Worm (Caenorhabditis elegans): ENCODE data around the gene zmp-1.

DNA sequence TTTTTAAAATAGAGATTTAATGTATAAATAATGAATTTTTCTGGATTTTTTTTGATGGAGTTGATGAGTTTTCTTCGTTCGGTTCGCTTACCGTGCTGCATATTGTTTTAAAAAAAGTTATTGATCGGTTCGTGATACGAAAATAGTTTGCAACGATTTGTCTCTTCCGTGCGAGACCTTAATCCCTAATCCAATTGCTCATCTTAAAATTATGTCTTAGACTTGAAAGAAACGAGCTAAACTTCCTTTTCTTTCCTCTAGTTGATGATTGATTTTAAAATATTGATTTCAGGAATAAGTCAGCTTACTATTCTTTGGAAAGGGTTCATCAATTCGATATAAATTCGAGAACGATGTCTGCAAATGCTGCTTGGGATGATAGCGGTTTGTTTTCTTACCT, 24.3 kb downstream of the zmp-1 start, which contains the start of gene C28H8.3:
- no peak for TF ChIP-seq lin-15B (tag; optimal IDR thresholded peaks at IDR 0.05)
- no peak for TF ChIP-seq ceh-88 (GFP tag; IDR thresholded peaks at IDR 0.05)
- TF ChIP-seq nhr-237 (tag; optimal IDR thresholded peaks at IDR 0.05), result no peak
- no peak for TF ChIP-seq nhr-77 (tag; optimal IDR thresholded peaks at IDR 0.05)
- TF ChIP-seq sox-4 (tag; optimal IDR thresholded peaks at IDR 0.05), result no peak
- no peak for TF ChIP-seq snpc-4 (tag; optimal IDR thresholded peaks at IDR 0.05)
- TF ChIP-seq ztf-11 (tag; optimal IDR thresholded peaks at IDR 0.05), result no peak
- no peak for TF ChIP-seq unc-130 (tag; optimal IDR thresholded peaks at IDR 0.05)
- TF ChIP-seq nhr-28 (tag; optimal IDR thresholded peaks at IDR 0.05), result no peak
- no peak for TF ChIP-seq egl-13 (tag; optimal IDR thresholded peaks at IDR 0.05)
- TF ChIP-seq lin-39 (tag; optimal IDR thresholded peaks at IDR 0.05), result no peak
- no peak for TF ChIP-seq pag-3 (tag; optimal IDR thresholded peaks at IDR 0.05; ENCODE audit: borderline replicate concordance, insufficient read depth)
- TF ChIP-seq mdl-1 (tag; optimal IDR thresholded peaks at IDR 0.05), result no peak

All from whole organism, L1 larva.